Worm (Caenorhabditis elegans): ENCODE data around the gene F33D4.6.

The F33D4.6 gene

DNA sequence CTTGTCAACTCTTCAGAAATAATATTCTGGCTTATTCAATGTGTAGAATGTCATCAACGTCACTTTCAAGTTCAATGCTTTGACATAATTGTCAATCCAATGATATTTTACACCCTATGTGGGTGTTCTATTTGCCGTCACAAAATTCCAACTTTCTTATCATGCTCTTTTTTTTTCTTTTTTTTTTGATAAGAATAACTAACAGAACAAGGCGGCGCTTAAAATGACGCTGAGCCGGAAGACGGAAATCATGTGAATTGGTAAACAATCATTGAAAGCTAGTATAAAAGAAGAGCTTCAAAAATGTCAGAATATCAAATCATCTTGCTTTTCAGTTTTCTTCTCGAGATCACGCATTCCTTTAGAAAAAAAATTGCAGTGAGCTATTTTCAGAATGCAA lies 8.5 kb upstream of the F33D4.6 start, which contains the start of gene C50F7.5:
TSS of gene C50F7.5 (plus strand) at position 395 of the 400 bp plus-strand sequence.
- TF ChIP-seq F13H6.1 (tag; optimal IDR thresholded peaks at IDR 0.05) (no peak), fkh-6 (tag; optimal IDR thresholded peaks at IDR 0.05) (no peak), Y22D7AL.16 (tag; optimal IDR thresholded peaks at IDR 0.05) (no peak)

DNA sequence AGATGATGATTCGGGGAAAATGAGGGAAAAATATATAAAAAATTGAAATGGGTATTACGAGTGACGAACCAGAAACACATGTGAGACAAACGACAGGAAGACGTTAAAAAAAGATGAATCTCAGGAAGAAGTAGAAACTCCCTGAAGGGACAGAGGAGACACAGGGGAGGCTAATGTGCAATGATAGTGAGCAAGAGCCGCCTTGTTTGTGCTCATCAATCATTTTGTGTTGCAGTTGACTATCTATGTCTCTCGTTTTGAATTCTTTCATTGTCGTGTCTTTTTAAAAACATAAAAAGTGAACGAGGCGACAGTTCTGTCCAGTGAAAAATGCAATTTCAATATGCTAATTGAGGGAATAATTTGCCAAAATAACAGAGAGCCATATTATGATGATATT lies 7.1 kb upstream of the F33D4.6 start:
- no peak for TF ChIP-seq pat-9 (tag; optimal IDR thresholded peaks at IDR 0.05)
- no peak for TF ChIP-seq ahr-1 (tag; optimal IDR thresholded peaks at IDR 0.05)
- no peak for TF ChIP-seq odd-2 (tag; optimal IDR thresholded peaks at IDR 0.05)
- no peak for TF ChIP-seq unc-42 (tag; optimal IDR thresholded peaks at IDR 0.05)
- TF ChIP-seq ceh-2 (tag; optimal IDR thresholded peaks at IDR 0.05), result no peak

DNA sequence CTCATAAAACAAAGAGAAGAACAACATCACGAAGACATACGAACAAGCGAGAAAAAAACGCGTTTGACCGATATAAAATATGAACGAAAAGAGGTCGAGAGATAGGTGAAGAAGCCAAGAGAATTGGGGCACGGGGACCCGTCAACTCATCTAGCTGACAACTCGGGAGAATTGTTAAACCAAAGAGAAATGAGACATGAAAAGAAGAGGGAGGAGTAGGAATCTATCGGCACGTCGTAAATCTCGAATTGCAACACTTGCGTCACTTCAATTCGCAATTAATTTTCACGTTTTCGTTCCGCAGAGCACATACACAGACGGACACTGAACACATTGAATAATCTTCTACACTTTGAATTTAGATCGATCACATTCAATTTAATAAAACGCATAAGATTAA lies 5.7 kb upstream of the F33D4.6 start:
- TF ChIP-seq unc-55 (GFP tag; optimal IDR thresholded peaks at IDR 0.05) (peak; percentile 95), rnt-1 (tag; optimal IDR thresholded peaks at IDR 0.05) (peak; percentile 22), ceh-18 (tag; optimal IDR thresholded peaks at IDR 0.05) (peak; percentile 44), sox-4 (tag; optimal IDR thresholded peaks at IDR 0.05) (no peak)

DNA sequence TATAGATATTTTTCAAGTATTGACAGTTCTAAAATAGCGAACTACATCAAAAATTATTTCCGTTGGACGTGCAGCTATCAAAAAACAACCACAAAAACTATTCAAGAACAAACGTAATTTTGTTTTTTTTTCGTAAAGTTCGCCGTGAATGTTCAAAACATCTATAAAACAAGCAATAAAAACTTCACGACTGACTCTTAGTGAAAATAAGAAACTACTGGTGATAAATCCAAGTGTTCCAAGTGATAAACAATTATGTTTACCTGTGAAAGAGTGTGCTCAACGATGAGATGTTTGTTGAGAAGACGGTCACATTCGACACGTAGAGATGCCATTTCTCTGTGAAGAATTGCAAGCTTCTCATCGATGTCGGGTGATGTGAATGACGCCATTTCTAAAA lies 5.0 kb upstream of the F33D4.6 start, which contains the start of gene C50F7.6:
TSS of gene C50F7.6 (minus strand) at position 394 of the 400 bp plus-strand sequence.
- no peak for TF ChIP-seq zip-5 (tag; optimal IDR thresholded peaks at IDR 0.05)
- TF ChIP-seq fkh-10 (GFP tag; optimal IDR thresholded peaks at IDR 0.05), result no peak
- TF ChIP-seq hlh-6 (tag; optimal IDR thresholded peaks at IDR 0.05), result no peak
- no peak for TF ChIP-seq ahr-1 (tag; optimal IDR thresholded peaks at IDR 0.05)
- no peak for TF ChIP-seq pat-9 (tag; optimal IDR thresholded peaks at IDR 0.05)
- no peak for TF ChIP-seq hlh-30 (tag; optimal IDR thresholded peaks at IDR 0.05; ENCODE audit: insufficient read depth)
- no peak for TF ChIP-seq dmd-4 (tag; optimal IDR thresholded peaks at IDR 0.05; ENCODE audit: borderline replicate concordance)
- TF ChIP-seq madf-2 (tag; optimal IDR thresholded peaks at IDR 0.05), result no peak
- TF ChIP-seq eyg-1 (tag; optimal IDR thresholded peaks at IDR 0.05), result no peak
- TF ChIP-seq F13H6.1 (tag; optimal IDR thresholded peaks at IDR 0.05), result no peak
- no peak for TF ChIP-seq ceh-24 (tag; optimal IDR thresholded peaks at IDR 0.05)
- no peak for TF ChIP-seq gmeb-2 (tag; optimal IDR thresholded peaks at IDR 0.05)
- TF ChIP-seq pros-1 (tag; optimal IDR thresholded peaks at IDR 0.05), result no peak

DNA sequence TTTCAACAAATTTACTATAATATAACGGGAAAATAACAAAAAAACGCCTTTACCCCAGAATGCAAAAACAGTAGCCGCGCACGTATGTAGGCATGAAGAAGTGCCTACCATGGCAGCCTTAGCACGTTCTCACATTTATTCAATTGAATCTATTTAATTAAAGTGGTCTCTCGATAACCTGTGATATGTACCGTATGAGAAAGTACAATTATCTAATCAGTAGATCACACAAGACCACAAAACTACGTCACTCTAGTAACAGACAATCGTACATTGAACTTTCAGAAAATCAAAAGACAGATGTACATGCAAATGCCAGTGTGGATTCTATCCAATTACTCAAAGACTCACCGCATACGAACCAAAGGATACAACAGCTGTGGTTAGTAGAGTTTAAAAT lies 5.6 kb downstream of the F33D4.6 start:
- TF ChIP-seq pha-4 (tag; optimal IDR thresholded peaks at IDR 0.05) (no peak), C08G9.2 (tag; optimal IDR thresholded peaks at IDR 0.05) (no peak), nhr-11 (tag; optimal IDR thresholded peaks at IDR 0.05) (no peak), pax-1 (tag; optimal IDR thresholded peaks at IDR 0.05) (no peak), pros-1 (tag; optimal IDR thresholded peaks at IDR 0.05) (no peak), ceh-2 (tag; optimal IDR thresholded peaks at IDR 0.05) (no peak), tbx-7 (tag; optimal IDR thresholded peaks at IDR 0.05) (no peak), K09A11.1 (tag; optimal IDR thresholded peaks at IDR 0.05; ENCODE audit: insufficient read depth) (no peak), unc-3 (GFP tag; conservative IDR thresholded peaks at IDR 0.05) (no peak), unc-3 (tag; optimal IDR thresholded peaks at IDR 0.05) (no peak), unc-55 (GFP tag; optimal IDR thresholded peaks at IDR 0.05) (no peak), zip-5 (tag; optimal IDR thresholded peaks at IDR 0.05) (no peak), elt-4 (tag; optimal IDR thresholded peaks at IDR 0.05) (no peak), Y22D7AL.16 (tag; optimal IDR thresholded peaks at IDR 0.05) (no peak), madf-2 (tag; optimal IDR thresholded peaks at IDR 0.05) (no peak), ztf-16 (tag; optimal IDR thresholded peaks at IDR 0.05) (no peak), mec-3 (tag; optimal IDR thresholded peaks at IDR 0.05; ENCODE audit: borderline replicate concordance) (no peak), fkh-6 (tag; optimal IDR thresholded peaks at IDR 0.05) (no peak), che-1 (tag; optimal IDR thresholded peaks at IDR 0.05) (no peak), pha-2 (tag; optimal IDR thresholded peaks at IDR 0.05) (no peak), lin-11 (tag; optimal IDR thresholded peaks at IDR 0.05) (no peak)
